Fruit fly (Drosophila melanogaster) whole organism, wandering third instar larva: Measurements from ENCODE around the gene CG8300.

Experiments
- Abd-B ChIP-seq: fragments of >200 bp; optimal IDR thresholded peaks from 2 replicates; lab custom pipeline; 2017; ENCODE audit warnings: missing biosample characterization, missing genetic modification characterization
- CG32264 ChIP-seq: fragments of 200-800 bp; sonication (Bioruptor generic); optimal IDR thresholded peaks from 2 replicates; lab custom pipeline; 2016; ENCODE audit warnings: missing biosample characterization, missing genetic modification characterization
- CG9705 ChIP-seq: fragments of 200-800 bp; sonication (Bioruptor generic); optimal IDR thresholded peaks from 2 replicates; lab custom pipeline; 2018; ENCODE audit warnings: missing biosample characterization, mild to moderate bottlenecking, missing genetic modification characterization
- CrebA ChIP-seq: fragments of 200-800 bp; sonication (Bioruptor generic); optimal IDR thresholded peaks from 2 replicates; lab custom pipeline; 2016; ENCODE audit warnings: missing biosample characterization, mild to moderate bottlenecking, missing genetic modification characterization, borderline replicate concordance
- Dfd ChIP-seq: fragments of >200 bp; optimal IDR thresholded peaks from 2 replicates; lab custom pipeline; 2017; ENCODE audit warnings: missing biosample characterization, missing genetic modification characterization
- Dif ChIP-seq: fragments of 200-275, 200-300 bp; sonication (Bioruptor generic); optimal IDR thresholded peaks from 2 replicates; lab custom pipeline; 2018; ENCODE audit warnings: missing biosample characterization, missing genetic modification characterization; ENCODE audit not compliant: partially characterized antibody
- GATAd ChIP-seq: sonication (Bioruptor generic); optimal IDR thresholded peaks from 2 replicates; lab custom pipeline; 2016; ENCODE audit warnings: missing biosample characterization, missing genetic modification characterization
- HLH106 ChIP-seq: fragments of 200-800 bp; optimal IDR thresholded peaks from 3 replicates; lab custom pipeline; 2019; ENCODE audit warnings: missing biosample characterization, mild to moderate bottlenecking, missing genetic modification characterization, moderate library complexity
- Hnf4 ChIP-seq: fragments of 200-800 bp; sonication (Bioruptor generic); optimal IDR thresholded peaks from 2 replicates; lab custom pipeline; 2016; ENCODE audit warnings: missing biosample characterization, mild to moderate bottlenecking, missing genetic modification characterization
- Hr78 ChIP-seq: fragments of >200 bp; optimal IDR thresholded peaks from 2 replicates; lab custom pipeline; 2017; ENCODE audit warnings: missing biosample characterization, missing genetic modification characterization
- Hr83 ChIP-seq: fragments of 200-300 bp; sonication (Bioruptor generic); optimal IDR thresholded peaks from 2 replicates; lab custom pipeline; 2016; ENCODE audit warnings: missing biosample characterization, mild to moderate bottlenecking, missing genetic modification characterization, moderate library complexity; ENCODE audit not compliant: poor library complexity, severe bottlenecking
- Mio ChIP-seq: sonication (Bioruptor generic); optimal IDR thresholded peaks from 2 replicates; lab custom pipeline; 2016; ENCODE audit warnings: missing biosample characterization, missing genetic modification characterization
- Myc ChIP-seq: fragments of >200 bp; optimal IDR thresholded peaks from 2 replicates; lab custom pipeline; 2017
- Vsx2 ChIP-seq: fragments of 200-300, 225-300 bp; sonication (Bioruptor generic); optimal IDR thresholded peaks from 2 replicates; lab custom pipeline; 2018; ENCODE audit warnings: missing biosample characterization, missing genetic modification characterization; ENCODE audit not compliant: partially characterized antibody
- br ChIP-seq: fragments of 200-800 bp; sonication (Bioruptor generic); optimal IDR thresholded peaks from 2 replicates; lab custom pipeline; 2016; ENCODE audit warnings: missing biosample characterization, missing genetic modification characterization
- brk ChIP-seq: fragments of 200-800 bp; sonication (Bioruptor generic); optimal IDR thresholded peaks from 2 replicates; lab custom pipeline; 2016; ENCODE audit warnings: missing biosample characterization, mild to moderate bottlenecking, missing genetic modification characterization
- dl ChIP-seq, 2 experiments: fragments of 175-275, 200-275 bp in 1 of 2; fragments of 200-275 bp in 1 of 2; sonication (Bioruptor generic); optimal IDR thresholded peaks; lab custom pipeline; 2018; ENCODE audit warnings: mild to moderate bottlenecking in 2 of 2, missing biosample characterization in 2 of 2, missing genetic modification characterization in 2 of 2, moderate library complexity in 2 of 2; ENCODE audit not compliant: partially characterized antibody in 2 of 2, insufficient read depth in 1 of 2
- dsf ChIP-seq: sonication (Bioruptor generic); optimal IDR thresholded peaks from 2 replicates; lab custom pipeline; 2016; ENCODE audit warnings: missing biosample characterization, missing genetic modification characterization, borderline replicate concordance
- ey ChIP-seq: fragments of 200-800 bp; sonication (Bioruptor generic); optimal IDR thresholded peaks from 2 replicates; lab custom pipeline; 2016; ENCODE audit warnings: missing biosample characterization, missing genetic modification characterization
- foxo ChIP-seq, 2 experiments: fragments of 200-800 bp; sonication (Bioruptor generic); optimal IDR thresholded peaks; 2 replicates in 1 of 2; 3 replicates in 1 of 2; lab custom pipeline; 2016 to 2017; ENCODE audit warnings: missing biosample characterization in 2 of 2, missing genetic modification characterization in 2 of 2
- fru ChIP-seq: fragments of 200-800 bp; sonication (Bioruptor generic); optimal IDR thresholded peaks from 3 replicates; lab custom pipeline; 2016; ENCODE audit warnings: missing biosample characterization, mild to moderate bottlenecking, missing genetic modification characterization
- h ChIP-seq: fragments of 200-800 bp; sonication (Bioruptor generic); optimal IDR thresholded peaks from 3 replicates; lab custom pipeline; 2016; ENCODE audit warnings: missing biosample characterization, mild to moderate bottlenecking, missing genetic modification characterization
- jim ChIP-seq: fragments of 175-275, 200-325 bp; sonication (Bioruptor generic); optimal IDR thresholded peaks from 2 replicates; lab custom pipeline; 2016; ENCODE audit warnings: missing biosample characterization, mild to moderate bottlenecking, missing genetic modification characterization
- lola ChIP-seq: fragments of >200 bp; optimal IDR thresholded peaks from 2 replicates; lab custom pipeline; 2017; ENCODE audit warnings: missing biosample characterization, missing genetic modification characterization
- pan ChIP-seq: fragments of >200 bp; optimal IDR thresholded peaks from 2 replicates; lab custom pipeline; 2017
- sage ChIP-seq: fragments of 200-800 bp; sonication (Bioruptor generic); optimal IDR thresholded peaks from 2 replicates; lab custom pipeline; 2016; ENCODE audit warnings: missing biosample characterization, mild to moderate bottlenecking, missing genetic modification characterization
- sv ChIP-seq: fragments of 200-800 bp; sonication (Bioruptor generic); optimal IDR thresholded peaks from 3 replicates; lab custom pipeline; 2016; ENCODE audit warnings: missing biosample characterization, missing genetic modification characterization
- tai ChIP-seq: sonication (Bioruptor generic); optimal IDR thresholded peaks from 2 replicates; lab custom pipeline; 2016; ENCODE audit warnings: missing biosample characterization, missing genetic modification characterization
- usp ChIP-seq: fragments of >200 bp; optimal IDR thresholded peaks from 2 replicates; lab custom pipeline; 2017; ENCODE audit warnings: missing biosample characterization, missing genetic modification characterization
- woc ChIP-seq: sonication (Bioruptor generic); optimal IDR thresholded peaks from 2 replicates; lab custom pipeline; 2016; ENCODE audit warnings: missing biosample characterization, mild to moderate bottlenecking, missing genetic modification characterization

Gene CG8300

dm6 chrX:7120168-7120567 lies 15.5 kb downstream of the CG8300 start:
- no peak for TF ChIP-seq CG32264
- no peak for TF ChIP-seq Dif (GFP tag; lab: Kevin White, UChicago)
- TF ChIP-seq woc = no peak
- no peak for TF ChIP-seq Mio
- no peak for TF ChIP-seq h (GFP tag; lab: Kevin White, UChicago)
- TF ChIP-seq dsf (GFP tag; lab: Kevin White, UChicago) = no peak
- no peak for TF ChIP-seq sage (GFP tag; lab: Kevin White, UChicago)
- TF ChIP-seq Hr83 (GFP tag; lab: Kevin White, UChicago) = no peak
- TF ChIP-seq tai (GFP tag; lab: Kevin White, UChicago) = no peak
- no peak for TF ChIP-seq Hnf4 (GFP tag; lab: Kevin White, UChicago)
- TF ChIP-seq ey (GFP tag; lab: Kevin White, UChicago) = no peak
- no peak for TF ChIP-seq dl (GFP tag; optimal IDR thresholded peaks at IDR 0.05; lab: Kevin White, UChicago; ENCODE audit: insufficient read depth in 1 of 2, partially characterized antibody in 2 of 2)

- TF ChIP-seq tai (GFP tag; lab: Kevin White, UChicago) (no peak), h (GFP tag; lab: Kevin White, UChicago) (no peak), dsf (GFP tag; lab: Kevin White, UChicago) (no peak), brk (GFP tag; lab: Kevin White, UChicago) (no peak)
- TF ChIP-seq, all 38 proteins: peak for 0
Observed at dm6 chrX:7122002-7122401, 17.3 kb downstream of the CG8300 start.

DNA sequence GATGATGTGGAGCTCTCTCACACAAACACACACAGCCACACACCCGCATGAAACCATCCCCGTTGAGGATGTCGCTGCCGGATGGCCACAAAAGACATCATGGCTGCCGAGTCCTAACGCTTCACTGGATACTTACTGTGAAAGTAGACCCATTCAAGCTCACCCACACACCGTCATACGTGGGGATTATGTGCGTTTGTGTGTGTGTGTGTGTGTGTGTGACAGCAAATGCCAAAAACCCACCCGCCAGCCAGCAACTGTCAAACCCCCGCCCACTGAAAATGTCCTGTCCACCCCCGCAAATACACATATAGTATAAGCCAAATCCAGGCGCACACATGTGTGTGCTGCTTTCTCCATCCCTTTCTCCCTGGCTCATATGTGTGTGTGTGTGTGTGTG lies 19.8 kb downstream of the CG8300 start:
- TF ChIP-seq sv (no peak), Vsx2 (GFP tag; lab: Kevin White, UChicago) (no peak), Dfd (GFP tag; lab: Kevin White, UChicago) (no peak)
- TF ChIP-seq, all 38 proteins: peak for 0

DNA sequence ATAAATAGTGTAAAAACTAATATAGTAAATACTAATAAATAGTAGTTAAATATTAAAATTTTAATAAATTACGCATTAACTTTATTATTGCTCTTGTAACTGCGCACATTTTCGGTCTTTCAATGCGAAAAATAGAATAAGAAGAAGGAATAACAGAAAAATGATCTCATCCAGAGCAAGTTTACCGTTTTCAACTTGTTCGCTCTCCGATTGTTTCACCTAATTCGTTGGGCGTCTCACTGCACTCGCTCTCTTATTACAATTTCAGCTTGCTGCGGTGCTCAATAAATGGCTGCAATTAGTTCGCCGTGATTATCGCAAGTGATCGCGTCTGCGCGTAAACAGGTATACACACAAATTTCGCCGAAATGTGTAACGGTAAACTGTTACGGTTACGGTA lies 32.7 kb downstream of the CG8300 start, which contains the start of gene Cph:
Cph (plus strand) TSS at position 301 of the 400 bp plus-strand sequence.
- TF ChIP-seq foxo (GFP tag; optimal IDR thresholded peaks at IDR 0.05; lab: Kevin White, UChicago) (no peak), jim (GFP tag; lab: Kevin White, UChicago) (no peak), CG9705 (GFP tag; lab: Kevin White, UChicago) (no peak), Myc (lab: Kevin White, UChicago) (no peak), Vsx2 (GFP tag; lab: Kevin White, UChicago) (no peak), dl (GFP tag; optimal IDR thresholded peaks at IDR 0.05; lab: Kevin White, UChicago; ENCODE audit: insufficient read depth in 1 of 2, partially characterized antibody in 2 of 2) (no peak)

dm6 chrX:7139952-7140351 lies 35.3 kb downstream of the CG8300 start:
- no peak for TF ChIP-seq Abd-B (GFP tag; lab: Kevin White, UChicago)
- no peak for TF ChIP-seq h (GFP tag; lab: Kevin White, UChicago)
- TF ChIP-seq usp (GFP tag; lab: Kevin White, UChicago) = no peak
- no peak for TF ChIP-seq fru (GFP tag; lab: Kevin White, UChicago)
- TF ChIP-seq Hr83 (GFP tag; lab: Kevin White, UChicago) = no peak
- no peak for TF ChIP-seq pan (lab: Kevin White, UChicago)
- no peak for TF ChIP-seq Dif (GFP tag; lab: Kevin White, UChicago)
- no peak for TF ChIP-seq sage (GFP tag; lab: Kevin White, UChicago)

DNA sequence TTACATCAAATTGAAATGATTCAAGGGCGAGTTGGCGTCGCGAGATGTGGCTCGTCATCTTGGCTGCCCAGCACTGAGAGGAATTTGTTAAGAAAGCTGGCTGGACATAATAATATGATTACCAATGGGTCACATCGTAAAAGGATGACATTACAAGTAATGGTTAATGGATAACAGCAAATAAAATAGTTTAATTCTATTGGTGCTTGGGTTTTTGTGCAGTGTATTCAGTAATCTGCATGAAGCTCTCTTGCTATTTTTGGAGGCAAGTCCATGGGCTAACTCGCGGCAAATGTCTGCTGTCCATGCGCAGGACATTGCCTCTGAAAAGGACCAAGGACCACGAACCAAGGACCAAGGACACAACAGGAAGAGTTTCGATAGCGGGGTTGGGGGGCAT lies 37.1 kb downstream of the CG8300 start:
- no peak for TF ChIP-seq CG32264
- TF ChIP-seq jim (GFP tag; lab: Kevin White, UChicago) = no peak
- TF ChIP-seq sv = no peak
- no peak for TF ChIP-seq CrebA (GFP tag; lab: Kevin White, UChicago)
- TF ChIP-seq Hr83 (GFP tag; lab: Kevin White, UChicago) = no peak
- TF ChIP-seq Hr78 (GFP tag; lab: Kevin White, UChicago) = no peak
- no peak for TF ChIP-seq HLH106 (tag; lab: Kevin White, UChicago)
- TF ChIP-seq GATAd = no peak
- TF ChIP-seq Dfd (GFP tag; lab: Kevin White, UChicago) = no peak
- no peak for TF ChIP-seq fru (GFP tag; lab: Kevin White, UChicago)
- no peak for TF ChIP-seq br (GFP tag; lab: Kevin White, UChicago)
- no peak for TF ChIP-seq tai (GFP tag; lab: Kevin White, UChicago)
- no peak for TF ChIP-seq lola (GFP tag; lab: Kevin White, UChicago)
- TF ChIP-seq Vsx2 (GFP tag; lab: Kevin White, UChicago) = no peak
